Fruit fly (Drosophila melanogaster): Measurements from ENCODE around the gene Aladin.

Aladin gene

dm6 chrX:9284024-9284738 lies 11.0 kb downstream of the Aladin start, which contains the start of gene lz (continued):
- TF ChIP-seq sc (optimal IDR thresholded peaks at IDR 0.05): no peak
- no peak for TF ChIP-seq sc (GFP tag; optimal IDR thresholded peaks at IDR 0.05)
- no peak for TF ChIP-seq cwo (GFP tag; optimal IDR thresholded peaks at IDR 0.05)
- TF ChIP-seq NFAT (GFP tag; IDR thresholded peaks at IDR 0.05): no peak
- TF ChIP-seq CG4404 (GFP tag; IDR thresholded peaks at IDR 0.05): no peak
- TF ChIP-seq Gsc (GFP tag; IDR thresholded peaks at IDR 0.05): no peak
- TF ChIP-seq CG10274 (GFP tag; optimal IDR thresholded peaks at IDR 0.05): no peak
- TF ChIP-seq lola (GFP tag; optimal IDR thresholded peaks at IDR 0.05): no peak
- no peak for TF ChIP-seq zfh2 (GFP tag; optimal IDR thresholded peaks at IDR 0.05)
- TF ChIP-seq Trl (optimal IDR thresholded peaks at IDR 0.05): peak; percentile 89 to 96
- TF ChIP-seq Trl (GFP tag; optimal IDR thresholded peaks at IDR 0.05): no peak
- TF ChIP-seq pan (optimal IDR thresholded peaks at IDR 0.05): no peak
- TF ChIP-seq pan (GFP tag; optimal IDR thresholded peaks at IDR 0.05 in 1 of 2, IDR thresholded peaks at IDR 0.05 in 1 of 2): no peak
- TF ChIP-seq Dek (tag; optimal IDR thresholded peaks at IDR 0.05): no peak
- no peak for TF ChIP-seq pb (GFP tag; optimal IDR thresholded peaks at IDR 0.05)
- no peak for TF ChIP-seq ash1 (GFP tag; optimal IDR thresholded peaks at IDR 0.05)
- no peak for TF ChIP-seq salm (tag; optimal IDR thresholded peaks at IDR 0.05)
- no peak for TF ChIP-seq CG9932 (GFP tag; IDR thresholded peaks at IDR 0.05)
- no peak for TF ChIP-seq CG18764 (GFP tag; optimal IDR thresholded peaks at IDR 0.05)
- no peak for TF ChIP-seq CG12769 (tag; optimal IDR thresholded peaks at IDR 0.05)
- TF ChIP-seq Bteb2 (GFP tag; optimal IDR thresholded peaks at IDR 0.05): no peak
- no peak for TF ChIP-seq zen (tag; optimal IDR thresholded peaks at IDR 0.05)
- no peak for TF ChIP-seq CG12942 (GFP tag; optimal IDR thresholded peaks at IDR 0.05)
- peak; percentile 47 for TF ChIP-seq jing (GFP tag; optimal IDR thresholded peaks at IDR 0.05)

DNA sequence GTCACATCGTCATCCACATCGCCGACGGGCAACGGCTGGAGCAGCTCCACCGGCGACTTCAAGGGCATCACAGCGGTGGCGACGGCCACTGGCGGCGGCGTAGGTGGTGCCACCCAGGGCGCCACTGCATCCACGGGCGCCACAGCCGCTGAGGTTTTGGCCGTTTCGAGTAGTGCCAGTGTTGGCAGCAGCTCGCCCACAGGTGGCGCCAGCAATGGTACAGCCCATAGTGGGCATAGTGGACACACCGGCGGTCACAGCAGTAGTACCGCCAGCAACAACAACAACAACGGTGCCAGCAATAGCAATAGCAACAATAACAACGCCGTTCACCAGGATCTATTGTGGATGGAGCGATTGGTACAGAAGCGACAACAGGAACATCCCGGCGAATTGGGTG lies 13.2 kb downstream of the Aladin start:
- TF ChIP-seq CG8281 (tag; optimal IDR thresholded peaks at IDR 0.05) (no peak), CG14965 (GFP tag; optimal IDR thresholded peaks at IDR 0.05; ENCODE audit: borderline replicate concordance) (peak; percentile 31), CG10979 (tag; optimal IDR thresholded peaks at IDR 0.05) (peak; percentile 59), ham (GFP tag; IDR thresholded peaks at IDR 0.05) (no peak), CG4360 (GFP tag; IDR thresholded peaks at IDR 0.05) (peak; percentile 44; the same call in 1 of the 2 replicates), mam (GFP tag; optimal IDR thresholded peaks at IDR 0.05) (no peak), CTCF (GFP tag; optimal IDR thresholded peaks at IDR 0.05) (peak; percentile 87)

dm6 chrX:9291270-9291669 lies 18.1 kb downstream of the Aladin start:
- TF ChIP-seq Side (GFP tag; optimal IDR thresholded peaks at IDR 0.05) (no peak), ewg (GFP tag; optimal IDR thresholded peaks at IDR 0.05) (no peak), CG8281 (tag; optimal IDR thresholded peaks at IDR 0.05) (peak; percentile 98), emc (GFP tag; optimal IDR thresholded peaks at IDR 0.05) (no peak), CG18619 (GFP tag; optimal IDR thresholded peaks at IDR 0.05) (no peak)

DNA sequence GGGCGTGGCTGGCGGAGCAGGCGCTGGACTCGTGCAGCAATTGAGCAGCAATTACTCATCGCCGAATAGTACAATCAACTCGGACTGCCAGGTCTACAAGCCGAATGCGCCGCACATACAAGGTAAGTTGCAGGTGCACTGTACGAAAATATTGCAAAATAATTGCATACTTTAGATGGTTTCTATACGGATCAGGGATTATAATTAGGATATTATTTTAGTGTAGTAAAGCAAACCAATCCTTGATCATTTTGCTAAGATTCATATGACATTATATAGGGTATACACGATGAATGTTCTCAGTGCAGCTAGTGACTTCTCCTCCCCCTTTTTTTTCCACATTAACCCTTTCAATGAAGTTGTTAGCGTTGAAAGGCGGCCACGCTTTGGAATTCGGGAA lies 22.3 kb downstream of the Aladin start:
- TF ChIP-seq CG13296 (GFP tag; optimal IDR thresholded peaks at IDR 0.05) (no peak), slbo (GFP tag; IDR thresholded peaks at IDR 0.05) (no peak), CG18764 (GFP tag; optimal IDR thresholded peaks at IDR 0.05) (no peak), bcd (GFP tag; optimal IDR thresholded peaks at IDR 0.05) (no peak), dati (GFP tag; IDR thresholded peaks at IDR 0.05) (no peak), CG2129 (GFP tag; IDR thresholded peaks at IDR 0.05; ENCODE audit: partially characterized antibody) (no peak), Hmr (GFP tag; optimal IDR thresholded peaks at IDR 0.05) (no peak), Scr (GFP tag; IDR thresholded peaks at IDR 0.05; ENCODE audit: partially characterized antibody) (no peak), CG10321 (GFP tag; IDR thresholded peaks at IDR 0.05) (no peak), lbe (GFP tag; optimal IDR thresholded peaks at IDR 0.05) (no peak), MBD-R2 (GFP tag; IDR thresholded peaks at IDR 0.05) (no peak), CG2116 (GFP tag; optimal IDR thresholded peaks at IDR 0.05) (no peak), Nf-YA (GFP tag; IDR thresholded peaks at IDR 0.05) (no peak), CG6765 (GFP tag; optimal IDR thresholded peaks at IDR 0.05) (no peak), CG1602 (GFP tag; optimal IDR thresholded peaks at IDR 0.05) (peak; percentile 14)
